Worm (Caenorhabditis elegans): ENCODE data around the gene hrg-2.

- no peak for TF ChIP-seq ztf-11 (tag; optimal IDR thresholded peaks at IDR 0.05)
- no peak for TF ChIP-seq R02D3.7 (tag; optimal IDR thresholded peaks at IDR 0.05)
- TF ChIP-seq F37D6.2 (tag; optimal IDR thresholded peaks at IDR 0.05) = no peak
- no peak for TF ChIP-seq pha-4 (GFP tag; IDR thresholded peaks at IDR 0.05)
- TF ChIP-seq pha-4 (tag; optimal IDR thresholded peaks at IDR 0.05) = no peak
- no peak for TF ChIP-seq zip-11 (GFP tag; IDR thresholded peaks at IDR 0.05)
- no peak for TF ChIP-seq arid-1 (GFP tag; conservative IDR thresholded peaks at IDR 0.05)
- TF ChIP-seq fkh-10 (GFP tag; optimal IDR thresholded peaks at IDR 0.05) = no peak
- no peak for TF ChIP-seq egl-27 (tag; optimal IDR thresholded peaks at IDR 0.05)
These were observed 1.6 kb upstream of the hrg-2 start, which contains the start of gene cdr-7 for ce11 chrV:12411909-12412308.

All from whole organism, L4 larva.